Fruit fly (Drosophila melanogaster): ENCODE measurements around the gene DNAlig3.

The DNAlig3 gene

dm6 chr3R:12373800-12374199, 27.8 kb downstream of the DNAlig3 start, which contains the start of gene GstD4:
TSS of gene GstD4 (plus strand) at chr3R:12374100.
- TF ChIP-seq CG9215 (GFP tag; IDR thresholded peaks at IDR 0.05) (no peak), exex (tag; optimal IDR thresholded peaks at IDR 0.05) (peak; percentile 23), CG11093 (GFP tag; IDR thresholded peaks at IDR 0.05) (no peak), CG10543 (GFP tag; optimal IDR thresholded peaks at IDR 0.05) (no peak), CG5953 (GFP tag; IDR thresholded peaks at IDR 0.05) (no peak), Vsx1 (GFP tag; optimal IDR thresholded peaks at IDR 0.05) (no peak), CG12236 (GFP tag; optimal IDR thresholded peaks at IDR 0.05) (no peak)

- no peak for TF ChIP-seq seq (GFP tag; IDR thresholded peaks at IDR 0.05)
- 0 out of 3 replicates have a peak, but pooled peaks have one; percentile 44 for TF ChIP-seq CG2199 (GFP tag; IDR thresholded peaks at IDR 0.05)
- peak; percentile 15; the same call in 1 of the 3 replicates for TF ChIP-seq Opbp (GFP tag; IDR thresholded peaks at IDR 0.05; ENCODE audit: partially characterized antibody)
- TF ChIP-seq bigmax (GFP tag; optimal IDR thresholded peaks at IDR 0.05), result no peak
- TF ChIP-seq trem (tag; optimal IDR thresholded peaks at IDR 0.05), result no peak
- peak; percentile 65 for TF ChIP-seq cg (GFP tag; optimal IDR thresholded peaks at IDR 0.05)
- no peak for TF ChIP-seq Bgb (GFP tag; IDR thresholded peaks at IDR 0.05; ENCODE audit: partially characterized antibody)
- no peak for TF ChIP-seq CG11398 (GFP tag; optimal IDR thresholded peaks at IDR 0.05)
- no peak for TF ChIP-seq CG30020 (tag; optimal IDR thresholded peaks at IDR 0.05)
- peak; percentile 94 for TF ChIP-seq sug (tag; optimal IDR thresholded peaks at IDR 0.05)
- no peak for TF ChIP-seq CG15514 (GFP tag; optimal IDR thresholded peaks at IDR 0.05)
- no peak for TF ChIP-seq CG6813 (GFP tag; optimal IDR thresholded peaks at IDR 0.05)
- TF ChIP-seq PHDP (tag; optimal IDR thresholded peaks at IDR 0.05), result no peak
- no peak for TF ChIP-seq Bteb2 (GFP tag; optimal IDR thresholded peaks at IDR 0.05)
- no peak for TF ChIP-seq Vsx1 (GFP tag; optimal IDR thresholded peaks at IDR 0.05)
- peak; percentile 15 for TF ChIP-seq nom (GFP tag; optimal IDR thresholded peaks at IDR 0.05)
- no peak for TF ChIP-seq insv (GFP tag; optimal IDR thresholded peaks at IDR 0.05)
- TF ChIP-seq E2f1 (GFP tag; IDR thresholded peaks at IDR 0.05), result no peak
- TF ChIP-seq btn (GFP tag; optimal IDR thresholded peaks at IDR 0.05), result no peak
- TF ChIP-seq Elba2 (GFP tag; optimal IDR thresholded peaks at IDR 0.05), result no peak
- peak; percentile 12 to 31 for TF ChIP-seq Trl (optimal IDR thresholded peaks at IDR 0.05)
- no peak for TF ChIP-seq Trl (GFP tag; optimal IDR thresholded peaks at IDR 0.05)
- TF ChIP-seq CG11093 (GFP tag; IDR thresholded peaks at IDR 0.05), result no peak
- no peak for TF ChIP-seq CG31224 (GFP tag; IDR thresholded peaks at IDR 0.05)
- no peak for TF ChIP-seq CG9727 (GFP tag; optimal IDR thresholded peaks at IDR 0.05)
- no peak for TF ChIP-seq CG5953 (GFP tag; IDR thresholded peaks at IDR 0.05)
- no peak for TF ChIP-seq Sox102F (GFP tag; optimal IDR thresholded peaks at IDR 0.05)
- peak; percentile 4 for TF ChIP-seq CG12769 (tag; optimal IDR thresholded peaks at IDR 0.05)
- no peak for TF ChIP-seq pzg (GFP tag; optimal IDR thresholded peaks at IDR 0.05)
- TF ChIP-seq NfI (GFP tag; optimal IDR thresholded peaks at IDR 0.05), result no peak
- TF ChIP-seq klu (GFP tag; IDR thresholded peaks at IDR 0.05), result no peak
- no peak for TF ChIP-seq CG11456 (GFP tag; IDR thresholded peaks at IDR 0.05)
- TF ChIP-seq gsb (GFP tag; IDR thresholded peaks at IDR 0.05), result no peak
- no peak for TF ChIP-seq Dref (GFP tag; IDR thresholded peaks at IDR 0.05)
- no peak for TF ChIP-seq CG16779 (GFP tag; IDR thresholded peaks at IDR 0.05)
Measured at dm6 chr3R:12372800-12373199, 28.8 kb downstream of the DNAlig3 start, which contains the start of gene GstD3. TSS of gene GstD3 (plus strand) at chr3R:12373068.

dm6 chr3R:12371671-12372070, 30.0 kb downstream of the DNAlig3 start, which contains the start of gene GstD2:
TSS of gene GstD2 (plus strand) at chr3R:12371971.
- TF ChIP-seq zen (tag; optimal IDR thresholded peaks at IDR 0.05) (no peak), exex (tag; optimal IDR thresholded peaks at IDR 0.05) (peak; percentile 28), crp (GFP tag; optimal IDR thresholded peaks at IDR 0.05) (no peak), H15 (GFP tag; IDR thresholded peaks at IDR 0.05) (peak; percentile 30; the same call in 1 of the 3 replicates), ERR (GFP tag; optimal IDR thresholded peaks at IDR 0.05) (no peak), Ets65A (GFP tag) (peak; percentile 15)

Data from whole organism, embryonic.